Fruit fly (Drosophila melanogaster) whole organism, wandering third instar larva: ENCODE results near the gene CG10710.
A peak's percentile ranks its signal among the peaks of the same experiment; 100 is the strongest.

Source experiments
- Abd-B ChIP-seq: fragments of >200 bp; optimal IDR thresholded peaks from 2 replicates; lab custom pipeline; 2017; ENCODE audit warnings: missing biosample characterization, missing genetic modification characterization
- CG9705 ChIP-seq: fragments of 200-800 bp; sonication (Bioruptor generic); optimal IDR thresholded peaks from 2 replicates; lab custom pipeline; 2018; ENCODE audit warnings: missing biosample characterization, mild to moderate bottlenecking, missing genetic modification characterization
- Jra ChIP-seq: sonication (Bioruptor generic); optimal IDR thresholded peaks from 2 replicates; lab custom pipeline; 2016; ENCODE audit warnings: missing biosample characterization, missing genetic modification characterization
- N ChIP-seq: fragments of >200 bp; optimal IDR thresholded peaks from 2 replicates; lab custom pipeline; 2018; ENCODE audit warnings: missing biosample characterization, missing external identifiers, missing genetic modification characterization
- Rel ChIP-seq, 2 experiments: fragments of 200-800 bp; sonication (Bioruptor generic) in 1 of 2; optimal IDR thresholded peaks; 2 replicates in 1 of 2; 3 replicates in 1 of 2; lab custom pipeline; 2016 to 2019; ENCODE audit warnings: mild to moderate bottlenecking in 2 of 2, missing biosample characterization in 2 of 2, missing genetic modification characterization in 2 of 2, moderate library complexity in 1 of 2
- brk ChIP-seq: fragments of 200-800 bp; sonication (Bioruptor generic); optimal IDR thresholded peaks from 2 replicates; lab custom pipeline; 2016; ENCODE audit warnings: missing biosample characterization, mild to moderate bottlenecking, missing genetic modification characterization
- dsf ChIP-seq: sonication (Bioruptor generic); optimal IDR thresholded peaks from 2 replicates; lab custom pipeline; 2016; ENCODE audit warnings: missing biosample characterization, missing genetic modification characterization, borderline replicate concordance
- fru ChIP-seq: fragments of 200-800 bp; sonication (Bioruptor generic); optimal IDR thresholded peaks from 3 replicates; lab custom pipeline; 2016; ENCODE audit warnings: missing biosample characterization, mild to moderate bottlenecking, missing genetic modification characterization
- pan ChIP-seq: fragments of >200 bp; optimal IDR thresholded peaks from 2 replicates; lab custom pipeline; 2017
- rgr ChIP-seq: fragments of 200-800 bp; sonication (Bioruptor generic); optimal IDR thresholded peaks from 3 replicates; lab custom pipeline; 2016; ENCODE audit warnings: missing biosample characterization, mild to moderate bottlenecking, missing genetic modification characterization
- usp ChIP-seq: fragments of >200 bp; optimal IDR thresholded peaks from 2 replicates; lab custom pipeline; 2017; ENCODE audit warnings: missing biosample characterization, missing genetic modification characterization

- TF ChIP-seq CG9705 (GFP tag; lab: Kevin White, UChicago) (no peak), Abd-B (GFP tag; lab: Kevin White, UChicago) (no peak), brk (GFP tag; lab: Kevin White, UChicago) (peak; percentile 52), usp (GFP tag; lab: Kevin White, UChicago) (no peak), dsf (peak; percentile 11), pan (lab: Kevin White, UChicago) (no peak), N (no peak), Rel (GFP tag; optimal IDR thresholded peaks at IDR 0.05; lab: Kevin White, UChicago) (no peak), Rel (tag; optimal IDR thresholded peaks at IDR 0.05; lab: Kevin White, UChicago) (peak; percentile 5), Jra (peak; percentile 55), fru (peak; percentile 3), rgr (peak; percentile 47)
Observed at dm6 chr3L:13486041-13486859, 33.2 kb downstream of the CG10710 start, which contains the start of the genes Abp1 and Tgi.
